Worm (Caenorhabditis elegans): Measurements from ENCODE around the gene srlf-26.

ce11 chrIV:13726630-13727029 lies 47.9 kb downstream of the srlf-26 start, which contains the start of gene ent-4:
- TF ChIP-seq nhr-12 (tag; optimal IDR thresholded peaks at IDR 0.05) (no peak), tbx-8 (GFP tag; optimal IDR thresholded peaks at IDR 0.05) (no peak), zip-8 (tag; optimal IDR thresholded peaks at IDR 0.05) (no peak), snpc-4 (tag; optimal IDR thresholded peaks at IDR 0.05) (no peak), ceh-83 (GFP tag; optimal IDR thresholded peaks at IDR 0.05) (no peak), elt-1 (tag; optimal IDR thresholded peaks at IDR 0.05; ENCODE audit: borderline replicate concordance, insufficient read depth) (no peak), nhr-76 (tag; optimal IDR thresholded peaks at IDR 0.05) (no peak), lin-32 (GFP tag; optimal IDR thresholded peaks at IDR 0.05) (no peak), nhr-28 (tag; optimal IDR thresholded peaks at IDR 0.05) (no peak), ces-1 (GFP tag; optimal IDR thresholded peaks at IDR 0.05) (no peak), ztf-11 (tag; optimal IDR thresholded peaks at IDR 0.05) (no peak), pha-4 (tag; optimal IDR thresholded peaks at IDR 0.05) (no peak), lsy-2 (tag; optimal IDR thresholded peaks at IDR 0.05) (no peak)
